Worm (Caenorhabditis elegans): Measurements from ENCODE around the gene adm-4.

- no peak for TF ChIP-seq nfyb-1 (GFP tag; IDR thresholded peaks at IDR 0.05)
- TF ChIP-seq aptf-3 (GFP tag; IDR thresholded peaks at IDR 0.05): no peak
- TF ChIP-seq unc-62 (GFP tag; optimal IDR thresholded peaks at IDR 0.05): no peak
- no peak for TF ChIP-seq hrde-1 (tag; optimal IDR thresholded peaks at IDR 0.05; ENCODE audit: borderline replicate concordance)
- no peak for TF ChIP-seq ceh-27 (GFP tag; optimal IDR thresholded peaks at IDR 0.05)
- no peak for TF ChIP-seq ets-4 (GFP tag; optimal IDR thresholded peaks at IDR 0.05)
- TF ChIP-seq K12H6.12 (tag; optimal IDR thresholded peaks at IDR 0.05): no peak
- no peak for TF ChIP-seq bed-2 (GFP tag; IDR thresholded peaks at IDR 0.05)
- no peak for TF ChIP-seq B0261.1 (tag; optimal IDR thresholded peaks at IDR 0.05)
- no peak for TF ChIP-seq B0019.2 (GFP tag; conservative IDR thresholded peaks at IDR 0.05)
These were observed 10.3 kb upstream of the adm-4 start for ce11 chrX:7808388-7808787.

Data from whole organism, young adult.